Worm (Caenorhabditis elegans) whole organism, young adult: Measurements from ENCODE around the gene nhr-152.

Experiments used
- B0261.1 ChIP-seq: sonication (generic microtip); optimal IDR thresholded peaks from 2 replicates; lab custom pipeline; 2016; ENCODE audit warnings: mild to moderate bottlenecking, missing genetic modification characterization, moderate library complexity, missing compliant biosample characterization
- F49E8.2 ChIP-seq: sonication (generic microtip); optimal IDR thresholded peaks from 3 replicates; lab custom pipeline; 2017; ENCODE audit warnings: missing genetic modification characterization, mild to moderate bottlenecking, missing compliant biosample characterization, antibody characterized with exemption, moderate library complexity; ENCODE audit not compliant: insufficient read depth
- ama-1 ChIP-seq, 3 experiments: fragments of 150-350 bp in 1 of 3; sonication (generic microtip) in 2 of 3; optimal IDR thresholded peaks; 2 replicates each; lab custom pipeline; 2014 to 2018; ENCODE audit warnings: missing biosample characterization in 2 of 3, missing genetic modification characterization in 2 of 3, missing genetic modification reagents in 2 of 3
- egrh-3 ChIP-seq: fragments of 200-800 bp; sonication (Bioruptor generic); IDR thresholded peaks from 2 replicates; pipeline ENCODE4 v1.3.6; 2022; ENCODE audit warnings: missing genetic modification reagents, missing genetic modification characterization, missing compliant biosample characterization
- lin-35 ChIP-seq, 3 experiments: fragments of 150-350 bp in 2 of 3; sonication (generic microtip) in 1 of 3; optimal IDR thresholded peaks; 2 replicates each; lab custom pipeline; 2014 to 2018; ENCODE audit warnings: missing biosample characterization in 3 of 3, missing genetic modification characterization in 3 of 3, missing genetic modification reagents in 3 of 3
- nhr-80 ChIP-seq: sonication (generic microtip); optimal IDR thresholded peaks from 2 replicates; lab custom pipeline; 2016; ENCODE audit warnings: missing genetic modification characterization, missing compliant biosample characterization
- pha-4 ChIP-seq: fragments of 150-350 bp; sonication (generic microtip); optimal IDR thresholded peaks from 2 replicates; lab custom pipeline; 2014; ENCODE audit warnings: missing biosample characterization, missing genetic modification reagents, missing genetic modification characterization

- TF ChIP-seq egrh-3 = no peak
- no peak for TF ChIP-seq lin-35 (GFP tag; optimal IDR thresholded peaks at IDR 0.05; lab: Kevin White, UChicago)
- no peak for TF ChIP-seq ama-1 (optimal IDR thresholded peaks at IDR 0.05; lab: Kevin White, UChicago)
- TF ChIP-seq ama-1 (GFP tag; optimal IDR thresholded peaks at IDR 0.05; lab: Kevin White, UChicago) = no peak
- TF ChIP-seq F49E8.2 = no peak
- no peak for TF ChIP-seq B0261.1 (tag; lab: Kevin White, UChicago)
- TF ChIP-seq nhr-80 = peak; percentile 30
- TF ChIP-seq pha-4 (tag; lab: Kevin White, UChicago) = no peak
These were observed 4.8 kb upstream of the nhr-152 start, which contains the start of gene cyp-33A1 for ce11 chrV:7681388-7681787.
